Worm (Caenorhabditis elegans) whole organism, late embryonic: ENCODE data around the gene F07C3.2.

Experiments used
- Y22D7AL.16 ChIP-seq: sonication (generic microtip); optimal IDR thresholded peaks from 2 replicates; lab custom pipeline; 2016; ENCODE audit warnings: missing genetic modification characterization, missing compliant biosample characterization
- ama-1 ChIP-seq: fragments of 150-350 bp; optimal IDR thresholded peaks from 2 replicates; lab custom pipeline; 2014
- ceh-19 ChIP-seq: fragments of 200-800 bp; sonication (Bioruptor generic); optimal IDR thresholded peaks from 2 replicates; lab custom pipeline; 2018; ENCODE audit warnings: mild to moderate bottlenecking, missing genetic modification characterization, missing compliant biosample characterization
- ceh-22 ChIP-seq: sonication (generic microtip); optimal IDR thresholded peaks from 2 replicates; lab custom pipeline; 2017; ENCODE audit warnings: missing biosample characterization, missing genetic modification characterization
- ceh-24 ChIP-seq: sonication (generic microtip); optimal IDR thresholded peaks from 2 replicates; lab custom pipeline; 2016; ENCODE audit warnings: mild to moderate bottlenecking, missing genetic modification characterization, missing compliant biosample characterization
- ceh-48 ChIP-seq: sonication (generic microtip); optimal IDR thresholded peaks from 2 replicates; lab custom pipeline; 2016; ENCODE audit warnings: missing genetic modification characterization, inconsistent platforms, missing compliant biosample characterization
- ceh-9 ChIP-seq: sonication (generic microtip); optimal IDR thresholded peaks from 2 replicates; lab custom pipeline; 2016; ENCODE audit warnings: mild to moderate bottlenecking, missing genetic modification characterization, inconsistent platforms, missing compliant biosample characterization
- ets-4 ChIP-seq: sonication (generic microtip); optimal IDR thresholded peaks from 2 replicates; lab custom pipeline; 2016; ENCODE audit warnings: missing genetic modification characterization, missing compliant biosample characterization
- pag-3 ChIP-seq: sonication (generic microtip); optimal IDR thresholded peaks from 2 replicates; lab custom pipeline; 2016; ENCODE audit warnings: missing compliant biosample characterization, missing genetic modification characterization, borderline replicate concordance
- sox-2 ChIP-seq: fragments of 200-800 bp; sonication (Bioruptor generic); IDR thresholded peaks from 2 replicates; pipeline ENCODE4 v1.3.6; 2022; ENCODE audit warnings: missing genetic modification reagents, missing genetic modification characterization, missing compliant biosample characterization

ce11 chrV:9232296-9232695 lies 6.4 kb downstream of the F07C3.2 start, which contains the start of gene F07C3.3:
- no peak for TF ChIP-seq ceh-22 (tag; lab: Kevin White, UChicago)
- TF ChIP-seq Y22D7AL.16 = no peak
- TF ChIP-seq ama-1 (lab: Kevin White, UChicago) = no peak
- TF ChIP-seq pag-3 (tag; lab: Kevin White, UChicago) = no peak
- TF ChIP-seq ceh-9 (tag; lab: Kevin White, UChicago) = no peak
- no peak for TF ChIP-seq ceh-48
- no peak for TF ChIP-seq ets-4 (tag; lab: Kevin White, UChicago)
- no peak for TF ChIP-seq sox-2 (GFP tag; lab: Robert Waterston, UW)
- no peak for TF ChIP-seq ceh-24
- TF ChIP-seq ceh-19 (GFP tag; lab: Kevin White, UChicago) = no peak
